Fruit fly (Drosophila melanogaster): ENCODE measurements around the gene TfIIA-L.

The TfIIA-L gene

dm6 chr3R:27281811-27282131 lies 30.9 kb downstream of the TfIIA-L start:
- no peak for TF ChIP-seq CG18011 (GFP tag; optimal IDR thresholded peaks at IDR 0.05)
- TF ChIP-seq NfI (GFP tag; optimal IDR thresholded peaks at IDR 0.05): no peak
- TF ChIP-seq CG7745 (tag; optimal IDR thresholded peaks at IDR 0.05): no peak
- TF ChIP-seq bbx (GFP tag; IDR thresholded peaks at IDR 0.05; ENCODE audit: partially characterized antibody): peak; percentile 42; the same call in 1 of the 2 replicates
- TF ChIP-seq Opbp (GFP tag; IDR thresholded peaks at IDR 0.05; ENCODE audit: partially characterized antibody): 0 out of 3 replicates have a peak, but pooled peaks have one; percentile 43
- no peak for TF ChIP-seq Stat92E (GFP tag; optimal IDR thresholded peaks at IDR 0.05)
- TF ChIP-seq maf-S (GFP tag; optimal IDR thresholded peaks at IDR 0.05): no peak
- TF ChIP-seq Bgb (GFP tag; IDR thresholded peaks at IDR 0.05; ENCODE audit: partially characterized antibody): 0 out of 2 replicates have a peak, but pooled peaks have one; percentile 27
- TF ChIP-seq CG8290 (GFP tag; optimal IDR thresholded peaks at IDR 0.05): peak; percentile 39
- peak in 1 of 2 experiments; percentile 21 for TF ChIP-seq CG8290 (tag; optimal IDR thresholded peaks at IDR 0.05)
- TF ChIP-seq Scr (GFP tag; IDR thresholded peaks at IDR 0.05; ENCODE audit: partially characterized antibody): no peak
- TF ChIP-seq ems (GFP tag; optimal IDR thresholded peaks at IDR 0.05): no peak
- TF ChIP-seq nerfin-2 (GFP tag; IDR thresholded peaks at IDR 0.05; ENCODE audit: partially characterized antibody): 0 out of 2 replicates have a peak, but pooled peaks have one; percentile 44
- peak; percentile 7 for TF ChIP-seq exex (tag; optimal IDR thresholded peaks at IDR 0.05)
- no peak for TF ChIP-seq CG7928 (GFP tag; optimal IDR thresholded peaks at IDR 0.05)
- TF ChIP-seq Poxn (GFP tag; IDR thresholded peaks at IDR 0.05): no peak
- TF ChIP-seq Dref (GFP tag; IDR thresholded peaks at IDR 0.05): no peak
- peak; percentile 37 for TF ChIP-seq cg (GFP tag; optimal IDR thresholded peaks at IDR 0.05)
- no peak for TF ChIP-seq CG6765 (GFP tag; optimal IDR thresholded peaks at IDR 0.05)
- TF ChIP-seq CG15696 (tag; optimal IDR thresholded peaks at IDR 0.05): no peak
- TF ChIP-seq az2 (GFP tag; optimal IDR thresholded peaks at IDR 0.05): no peak
- peak; percentile 31 for TF ChIP-seq CG12769 (tag; optimal IDR thresholded peaks at IDR 0.05)
- TF ChIP-seq amos (GFP tag; IDR thresholded peaks at IDR 0.05; ENCODE audit: partially characterized antibody): peak; percentile 12; the same call in 1 of the 2 replicates
- TF ChIP-seq crol (GFP tag; IDR thresholded peaks at IDR 0.05): no peak
- TF ChIP-seq gfzf (GFP tag; optimal IDR thresholded peaks at IDR 0.05): peak; percentile 38
- no peak for TF ChIP-seq CG9437 (GFP tag; optimal IDR thresholded peaks at IDR 0.05)
- TF ChIP-seq CG10267 (tag; optimal IDR thresholded peaks at IDR 0.05): no peak
- TF ChIP-seq CG2199 (GFP tag; IDR thresholded peaks at IDR 0.05): 0 out of 3 replicates have a peak, but pooled peaks have one; percentile 6
- no peak for TF ChIP-seq tll (GFP tag; optimal IDR thresholded peaks at IDR 0.05)
- 0 out of 2 replicates have a peak, but pooled peaks have one; percentile 20 for TF ChIP-seq inv (GFP tag; IDR thresholded peaks at IDR 0.05; ENCODE audit: partially characterized antibody)
- peak; percentile 17 for TF ChIP-seq BEAF-32 (GFP tag; optimal IDR thresholded peaks at IDR 0.05)
- TF ChIP-seq CG18599 (GFP tag; optimal IDR thresholded peaks at IDR 0.05): no peak
- peak; percentile 47; the same call in 1 of the 3 replicates for TF ChIP-seq CG6791 (GFP tag; IDR thresholded peaks at IDR 0.05; ENCODE audit: partially characterized antibody)
- no peak for TF ChIP-seq CG11723 (GFP tag; optimal IDR thresholded peaks at IDR 0.05)
- TF ChIP-seq grn (GFP tag; optimal IDR thresholded peaks at IDR 0.05): peak; percentile 26
- TF ChIP-seq CG9797 (GFP tag; optimal IDR thresholded peaks at IDR 0.05): peak; percentile 33
- TF ChIP-seq insv (GFP tag; optimal IDR thresholded peaks at IDR 0.05): no peak
- no peak for TF ChIP-seq Dad (GFP tag; optimal IDR thresholded peaks at IDR 0.05)
- TF ChIP-seq Hand (GFP tag; optimal IDR thresholded peaks at IDR 0.05): no peak
- peak; percentile 84 for TF ChIP-seq Deaf1 (tag; optimal IDR thresholded peaks at IDR 0.05)
- peak in 1 of 2 experiments; percentile 58 for TF ChIP-seq Trl (optimal IDR thresholded peaks at IDR 0.05)
- TF ChIP-seq Trl (GFP tag; optimal IDR thresholded peaks at IDR 0.05): no peak
- TF ChIP-seq stc (GFP tag; IDR thresholded peaks at IDR 0.05): no peak
- peak; percentile 100 for TF ChIP-seq CG13894 (tag; optimal IDR thresholded peaks at IDR 0.05)

All from whole organism, embryonic.